Worm (Caenorhabditis elegans): ENCODE measurements around the gene egl-36.
A peak's percentile ranks its signal among the peaks of the same experiment; 100 is the strongest.

Gene egl-36

DNA sequence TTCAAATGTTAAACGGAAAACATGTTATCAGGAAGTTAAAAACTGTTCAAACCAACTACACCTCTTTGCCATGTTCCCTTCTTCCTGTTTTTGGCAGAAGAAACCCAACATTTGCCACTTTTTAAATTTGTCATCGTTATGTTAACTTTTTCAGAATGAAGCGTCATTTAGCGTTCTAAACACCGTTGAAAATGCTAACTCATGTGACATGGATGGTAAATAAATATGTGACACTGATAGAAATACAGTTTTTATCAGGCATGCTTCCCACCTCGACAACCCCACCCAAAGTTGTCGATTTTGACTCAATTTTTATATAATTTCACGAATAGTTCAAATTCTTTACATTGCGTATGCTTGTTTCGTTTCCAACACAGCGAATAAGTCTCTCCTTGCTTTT is 46.8 kb upstream of the egl-36 start (continued):
- TF ChIP-seq die-1 (tag; optimal IDR thresholded peaks at IDR 0.05) (no peak), ztf-22 (GFP tag; optimal IDR thresholded peaks at IDR 0.05) (no peak), pbrm-1 (GFP tag; IDR thresholded peaks at IDR 0.05) (no peak), madf-6 (GFP tag; IDR thresholded peaks at IDR 0.05) (no peak), athp-1 (tag; optimal IDR thresholded peaks at IDR 0.05) (no peak), snpc-1.3 (tag; optimal IDR thresholded peaks at IDR 0.05; ENCODE audit: insufficient read depth) (no peak), nfya-2 (GFP tag; IDR thresholded peaks at IDR 0.05) (no peak), Y95B8A.8 (GFP tag; IDR thresholded peaks at IDR 0.05) (no peak), rpc-1 (optimal IDR thresholded peaks at IDR 0.05) (no peak), rpc-1 (tag; optimal IDR thresholded peaks at IDR 0.05) (no peak), ztf-26 (tag; optimal IDR thresholded peaks at IDR 0.05) (no peak), Y53G8AR.9 (GFP tag; conservative IDR thresholded peaks at IDR 0.05) (no peak), T07F8.4 (tag; optimal IDR thresholded peaks at IDR 0.05) (no peak), K11D2.4 (GFP tag; IDR thresholded peaks at IDR 0.05) (no peak), ceh-40 (GFP tag; IDR thresholded peaks at IDR 0.05) (no peak), xnd-1 (tag; optimal IDR thresholded peaks at IDR 0.05) (no peak), atf-7 (tag; optimal IDR thresholded peaks at IDR 0.05) (no peak), dpff-1 (tag; optimal IDR thresholded peaks at IDR 0.05) (no peak), madf-3 (GFP tag; IDR thresholded peaks at IDR 0.05) (no peak), attf-3 (GFP tag; conservative IDR thresholded peaks at IDR 0.05) (no peak), pha-4 (tag; optimal IDR thresholded peaks at IDR 0.05) (no peak), sdz-38 (tag; optimal IDR thresholded peaks at IDR 0.05) (no peak), mel-28 (tag; optimal IDR thresholded peaks at IDR 0.05; ENCODE audit: borderline replicate concordance) (no peak), ama-1 (optimal IDR thresholded peaks at IDR 0.05) (no peak), ama-1 (GFP tag; optimal IDR thresholded peaks at IDR 0.05) (no peak), cebp-1 (GFP tag; IDR thresholded peaks at IDR 0.05) (no peak), cebp-1 (tag; optimal IDR thresholded peaks at IDR 0.05) (peak; percentile 25), somi-1 (GFP tag; optimal IDR thresholded peaks at IDR 0.05) (no peak), ztf-3 (GFP tag; optimal IDR thresholded peaks at IDR 0.05) (no peak)

- peak; percentile 19 for TF ChIP-seq ztf-26 (tag; optimal IDR thresholded peaks at IDR 0.05)
- TF ChIP-seq F37B4.10 (GFP tag; IDR thresholded peaks at IDR 0.05), result no peak
- peak; percentile 64 for TF ChIP-seq somi-1 (GFP tag; optimal IDR thresholded peaks at IDR 0.05)
- TF ChIP-seq cebp-1 (GFP tag; IDR thresholded peaks at IDR 0.05), result no peak
- peak; percentile 21 for TF ChIP-seq cebp-1 (tag; optimal IDR thresholded peaks at IDR 0.05)
- TF ChIP-seq lin-40 (tag; optimal IDR thresholded peaks at IDR 0.05), result peak; percentile 16
- no peak for TF ChIP-seq dox-1 (GFP tag; IDR thresholded peaks at IDR 0.05)
- TF ChIP-seq ama-1 (optimal IDR thresholded peaks at IDR 0.05), result peak; percentile 80
- TF ChIP-seq ama-1 (GFP tag; optimal IDR thresholded peaks at IDR 0.05), result no peak
- peak; percentile 7 for TF ChIP-seq tbp1 (GFP tag; optimal IDR thresholded peaks at IDR 0.05)
- no peak for TF ChIP-seq snpc-1.3 (tag; optimal IDR thresholded peaks at IDR 0.05; ENCODE audit: insufficient read depth)
- peak; percentile 31; the same call in 1 of the 2 replicates for TF ChIP-seq lin-26 (GFP tag; IDR thresholded peaks at IDR 0.05)
Measured at ce11 chrX:10688311-10688710, 45.8 kb upstream of the egl-36 start.

ce11 chrX:10689729-10690128 is 44.4 kb upstream of the egl-36 start:
- no peak for TF ChIP-seq lag-1 (GFP tag; IDR thresholded peaks at IDR 0.05)
- no peak for TF ChIP-seq ama-1 (optimal IDR thresholded peaks at IDR 0.05)
- no peak for TF ChIP-seq ama-1 (GFP tag; optimal IDR thresholded peaks at IDR 0.05)
- no peak for TF ChIP-seq T07F8.4 (tag; optimal IDR thresholded peaks at IDR 0.05)
- TF ChIP-seq lir-1 (GFP tag; conservative IDR thresholded peaks at IDR 0.05), result no peak
- no peak for TF ChIP-seq nfyb-1 (GFP tag; IDR thresholded peaks at IDR 0.05)
- TF ChIP-seq snpc-1.3 (tag; optimal IDR thresholded peaks at IDR 0.05; ENCODE audit: insufficient read depth), result no peak
- peak; percentile 27 for TF ChIP-seq somi-1 (GFP tag; optimal IDR thresholded peaks at IDR 0.05)
- TF ChIP-seq lin-40 (tag; optimal IDR thresholded peaks at IDR 0.05), result peak; percentile 62
- peak; percentile 15 for TF ChIP-seq ztf-26 (tag; optimal IDR thresholded peaks at IDR 0.05)
- TF ChIP-seq attf-6 (GFP tag; IDR thresholded peaks at IDR 0.05), result no peak
- TF ChIP-seq attf-3 (GFP tag; conservative IDR thresholded peaks at IDR 0.05), result no peak
